Fruit fly (Drosophila melanogaster): Measurements from ENCODE around the gene Doc3.

Gene Doc3

DNA sequence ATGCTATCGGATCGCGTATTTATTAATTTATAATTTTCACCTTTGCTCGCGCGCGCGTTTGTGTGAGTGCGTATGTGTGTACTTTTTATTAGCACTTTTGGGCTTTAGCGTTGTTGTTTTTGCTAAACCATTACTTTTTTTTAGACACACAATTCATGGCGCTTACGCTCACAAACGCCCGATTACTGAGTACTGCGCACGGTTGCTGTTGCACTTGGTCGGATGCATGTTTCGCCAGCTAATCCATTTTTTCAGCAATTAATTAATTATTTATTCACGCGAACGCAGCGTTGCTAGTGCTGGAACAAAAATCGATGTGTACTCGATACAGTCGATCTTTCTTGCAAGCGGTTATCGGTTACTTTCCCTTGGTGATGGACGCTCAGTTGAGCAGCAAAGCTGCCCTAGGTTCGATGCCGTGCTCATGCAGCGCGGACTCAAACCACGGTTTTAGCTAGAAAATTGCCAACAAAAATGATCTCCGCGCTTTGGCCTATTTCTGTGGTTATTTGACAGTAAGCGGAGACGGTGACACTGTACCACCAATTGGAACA is 7.2 kb upstream of the Doc3 start, which contains the start of the genes smg and CG5087 (continued):
- TF ChIP-seq NFAT (GFP tag; IDR thresholded peaks at IDR 0.05) (peak; percentile 71), CG16779 (GFP tag; IDR thresholded peaks at IDR 0.05) (0 out of 2 replicates have a peak, but pooled peaks have one; percentile 18), phol (tag; optimal IDR thresholded peaks at IDR 0.05) (peak; percentile 72), CG11093 (GFP tag; IDR thresholded peaks at IDR 0.05) (no peak), CG17612 (GFP tag; IDR thresholded peaks at IDR 0.05) (no peak), B-H1 (GFP tag; IDR thresholded peaks at IDR 0.05) (no peak), twi (tag; optimal IDR thresholded peaks at IDR 0.05) (no peak), Med (GFP tag) (peak; percentile 92), CG11085 (GFP tag; IDR thresholded peaks at IDR 0.05) (0 out of 2 replicates have a peak, but pooled peaks have one; percentile 22), kah (GFP tag; optimal IDR thresholded peaks at IDR 0.05) (no peak), CG4404 (GFP tag; IDR thresholded peaks at IDR 0.05) (no peak), amos (GFP tag; IDR thresholded peaks at IDR 0.05; ENCODE audit: partially characterized antibody) (peak; percentile 74), YL-1 (GFP tag; optimal IDR thresholded peaks at IDR 0.05) (peak; percentile 78), CG6689 (GFP tag; IDR thresholded peaks at IDR 0.05) (no peak), CG33557 (GFP tag; optimal IDR thresholded peaks at IDR 0.05) (peak; percentile 1), ara (GFP tag; IDR thresholded peaks at IDR 0.05) (no peak), sug (tag; optimal IDR thresholded peaks at IDR 0.05) (peak; percentile 50), wor (GFP tag; IDR thresholded peaks at IDR 0.05) (no peak), CG6765 (GFP tag; optimal IDR thresholded peaks at IDR 0.05) (no peak), jing (GFP tag; optimal IDR thresholded peaks at IDR 0.05) (no peak), CG34376 (GFP tag; optimal IDR thresholded peaks at IDR 0.05) (peak; percentile 19), CG7271 (tag; optimal IDR thresholded peaks at IDR 0.05) (no peak), ATbp (GFP tag; optimal IDR thresholded peaks at IDR 0.05) (no peak), onecut (GFP tag; IDR thresholded peaks at IDR 0.05) (peak; percentile 63), CG2116 (GFP tag; optimal IDR thresholded peaks at IDR 0.05) (peak; percentile 97), shn (GFP tag; optimal IDR thresholded peaks at IDR 0.05) (peak; percentile 25), CG12744 (GFP tag; optimal IDR thresholded peaks at IDR 0.05) (no peak), Trl (optimal IDR thresholded peaks at IDR 0.05) (no peak), Trl (GFP tag; optimal IDR thresholded peaks at IDR 0.05) (peak; percentile 32), vvl (GFP tag; IDR thresholded peaks at IDR 0.05) (peak; percentile 85), bbx (GFP tag; IDR thresholded peaks at IDR 0.05; ENCODE audit: partially characterized antibody) (peak; percentile 71), ind (GFP tag; optimal IDR thresholded peaks at IDR 0.05) (peak; percentile 17), CG30403 (GFP tag; optimal IDR thresholded peaks at IDR 0.05) (peak; percentile 50), CG1603 (tag; optimal IDR thresholded peaks at IDR 0.05) (peak; percentile 94), pnt (GFP tag; optimal IDR thresholded peaks at IDR 0.05) (no peak), dati (GFP tag; IDR thresholded peaks at IDR 0.05) (no peak), Ada2b (GFP tag; IDR thresholded peaks at IDR 0.05) (no peak), CG4854 (GFP tag; optimal IDR thresholded peaks at IDR 0.05) (no peak), cwo (GFP tag; optimal IDR thresholded peaks at IDR 0.05) (no peak), Jarid2 (GFP tag; optimal IDR thresholded peaks at IDR 0.05) (peak; percentile 42), CG31388 (GFP tag; optimal IDR thresholded peaks at IDR 0.05) (no peak), oc (tag; optimal IDR thresholded peaks at IDR 0.05) (no peak), CHES-1-like (GFP tag; optimal IDR thresholded peaks at IDR 0.05) (peak; percentile 86), pzg (GFP tag; optimal IDR thresholded peaks at IDR 0.05) (peak; percentile 100), pum (GFP tag; optimal IDR thresholded peaks at IDR 0.05) (peak; percentile 2), Sry-δ (GFP tag; optimal IDR thresholded peaks at IDR 0.05) (peak; percentile 99), CG11247 (GFP tag; IDR thresholded peaks at IDR 0.05) (peak; percentile 36; the same call in 1 of the 2 replicates), CG18764 (GFP tag; optimal IDR thresholded peaks at IDR 0.05) (no peak), CG13424 (tag; optimal IDR thresholded peaks at IDR 0.05) (peak; percentile 38), dysf (GFP tag; IDR thresholded peaks at IDR 0.05) (no peak), CG16813 (GFP tag; IDR thresholded peaks at IDR 0.05; ENCODE audit: partially characterized antibody) (peak; percentile 63)

Data from whole organism, embryonic.